Fruit fly (Drosophila melanogaster): ENCODE results near the gene CG4080.

CG4080 gene

dm6 chr3L:9429665-9430607, 30.9 kb upstream of the CG4080 start, which contains the start of the genes RpS17 and MTF-1 (continued):
- no peak for TF ChIP-seq p53 (GFP tag; optimal IDR thresholded peaks at IDR 0.05)
- TF ChIP-seq CG6854 (GFP tag; optimal IDR thresholded peaks at IDR 0.05) = peak; percentile 41
- no peak for TF ChIP-seq psq (GFP tag; optimal IDR thresholded peaks at IDR 0.05)
- TF ChIP-seq CG42726 (GFP tag; IDR thresholded peaks at IDR 0.05; ENCODE audit: partially characterized antibody) = no peak
- no peak for TF ChIP-seq yki (optimal IDR thresholded peaks at IDR 0.05)
- TF ChIP-seq CG11085 (GFP tag; IDR thresholded peaks at IDR 0.05) = 0 out of 2 replicates have a peak, but pooled peaks have one; percentile 30
- peak; percentile 44 for TF ChIP-seq phol (tag; optimal IDR thresholded peaks at IDR 0.05)
- peak; percentile 52 for TF ChIP-seq CG18619 (GFP tag; optimal IDR thresholded peaks at IDR 0.05)
- TF ChIP-seq h (optimal IDR thresholded peaks at IDR 0.05) = no peak
- TF ChIP-seq Opbp (GFP tag; IDR thresholded peaks at IDR 0.05; ENCODE audit: partially characterized antibody) = no peak
- TF ChIP-seq CG12236 (GFP tag; optimal IDR thresholded peaks at IDR 0.05) = peak; percentile 30
- peak; percentile 51 for TF ChIP-seq Vsx1 (GFP tag; optimal IDR thresholded peaks at IDR 0.05)
- peak; percentile 94 for TF ChIP-seq gfzf (GFP tag; optimal IDR thresholded peaks at IDR 0.05)
- TF ChIP-seq CG11247 (GFP tag; IDR thresholded peaks at IDR 0.05) = no peak
- TF ChIP-seq CG11723 (GFP tag; optimal IDR thresholded peaks at IDR 0.05) = peak; percentile 26
- 0 out of 3 replicates have a peak, but pooled peaks have one; percentile 29 for TF ChIP-seq so (GFP tag; IDR thresholded peaks at IDR 0.05)
- peak; percentile 4 for TF ChIP-seq maf-S (GFP tag; optimal IDR thresholded peaks at IDR 0.05)
- peak in 1 of 2 experiments; percentile 27 for TF ChIP-seq insv (GFP tag; optimal IDR thresholded peaks at IDR 0.05)
- TF ChIP-seq HmgZ (tag; optimal IDR thresholded peaks at IDR 0.05) = peak; percentile 48
- TF ChIP-seq pros (GFP tag; optimal IDR thresholded peaks at IDR 0.05) = no peak
- no peak for TF ChIP-seq Hey (tag; optimal IDR thresholded peaks at IDR 0.05)
- peak; percentile 38; the same call in 1 of the 2 replicates for TF ChIP-seq tna (GFP tag; IDR thresholded peaks at IDR 0.05; ENCODE audit: partially characterized antibody)
- TF ChIP-seq nerfin-1 (tag; optimal IDR thresholded peaks at IDR 0.05) = peak; percentile 53
- peak; percentile 3 for TF ChIP-seq zf30C (GFP tag; optimal IDR thresholded peaks at IDR 0.05)
- TF ChIP-seq Drgx (GFP tag; IDR thresholded peaks at IDR 0.05) = no peak
- peak; percentile 32 for TF ChIP-seq CG9876 (GFP tag; optimal IDR thresholded peaks at IDR 0.05)
- TF ChIP-seq CG10462 (GFP tag; optimal IDR thresholded peaks at IDR 0.05) = no peak
- no peak for TF ChIP-seq CG16813 (GFP tag; IDR thresholded peaks at IDR 0.05; ENCODE audit: partially characterized antibody)
- no peak for TF ChIP-seq CG9215 (GFP tag; IDR thresholded peaks at IDR 0.05)
- no peak for TF ChIP-seq CG4730 (GFP tag; IDR thresholded peaks at IDR 0.05)
- peak; percentile 17 for TF ChIP-seq Hr3 (GFP tag; optimal IDR thresholded peaks at IDR 0.05)
- TF ChIP-seq CG3281 (GFP tag; optimal IDR thresholded peaks at IDR 0.05) = peak; percentile 67
- no peak for TF ChIP-seq eve (GFP tag; optimal IDR thresholded peaks at IDR 0.05)
- no peak for TF ChIP-seq Adf1 (GFP tag; IDR thresholded peaks at IDR 0.05)
- peak in 1 of 2 experiments; percentile 11 for TF ChIP-seq dpn (GFP tag; optimal IDR thresholded peaks at IDR 0.05)
- TF ChIP-seq CG14860 (GFP tag; IDR thresholded peaks at IDR 0.05; ENCODE audit: partially characterized antibody) = no peak
- no peak for TF ChIP-seq mam (GFP tag; optimal IDR thresholded peaks at IDR 0.05)
- TF ChIP-seq CG6689 (GFP tag; IDR thresholded peaks at IDR 0.05) = no peak
- TF ChIP-seq CG6254 (GFP tag; optimal IDR thresholded peaks at IDR 0.05) = no peak
- no peak for TF ChIP-seq CG7745 (tag; optimal IDR thresholded peaks at IDR 0.05)
- no peak for TF ChIP-seq CG9817 (tag; optimal IDR thresholded peaks at IDR 0.05)
- peak; percentile 40 for TF ChIP-seq fd3F (GFP tag; optimal IDR thresholded peaks at IDR 0.05)
- TF ChIP-seq peb (GFP tag; IDR thresholded peaks at IDR 0.05) = no peak
- peak; percentile 83 for TF ChIP-seq YL-1 (GFP tag; optimal IDR thresholded peaks at IDR 0.05)
- no peak for TF ChIP-seq Hmx (GFP tag; optimal IDR thresholded peaks at IDR 0.05)
- peak; percentile 23 for TF ChIP-seq CG12299 (tag; optimal IDR thresholded peaks at IDR 0.05)
- no peak for TF ChIP-seq CG7928 (GFP tag; optimal IDR thresholded peaks at IDR 0.05)
- peak; percentile 24 for TF ChIP-seq CG13123 (GFP tag; optimal IDR thresholded peaks at IDR 0.05)
- no peak for TF ChIP-seq hbn (GFP tag; IDR thresholded peaks at IDR 0.05; ENCODE audit: partially characterized antibody)

All from whole organism, embryonic.